Worm (Caenorhabditis elegans) whole organism, L1 larva: Measurements from ENCODE around the gene nep-12.

Experiments used
- C04F5.9 ChIP-seq: sonication (generic microtip); optimal IDR thresholded peaks from 2 replicates; lab custom pipeline; 2016; ENCODE audit warnings: missing genetic modification characterization, missing compliant biosample characterization
- C16A3.4 ChIP-seq: fragments of 150-350 bp; optimal IDR thresholded peaks from 2 replicates; lab custom pipeline; 2014; ENCODE audit warnings: missing biosample characterization, missing genetic modification characterization
- C34B4.2 ChIP-seq: sonication (generic microtip); optimal IDR thresholded peaks from 2 replicates; lab custom pipeline; 2017; ENCODE audit warnings: mild to moderate bottlenecking, missing genetic modification characterization, missing compliant biosample characterization
- F16B12.6 ChIP-seq: fragments of 150-350 bp; optimal IDR thresholded peaks from 2 replicates; lab custom pipeline; 2014; ENCODE audit warnings: missing biosample characterization, missing genetic modification characterization
- Y116A8C.19 ChIP-seq: sonication (generic microtip); optimal IDR thresholded peaks from 2 replicates; lab custom pipeline; 2016; ENCODE audit warnings: missing compliant biosample characterization, missing genetic modification characterization, borderline replicate concordance
- aha-1 ChIP-seq: fragments of 150-350 bp; optimal IDR thresholded peaks from 2 replicates; lab custom pipeline; 2014; ENCODE audit warnings: missing biosample characterization, missing genetic modification characterization
- blmp-1 ChIP-seq: fragments of 150-350 bp; optimal IDR thresholded peaks from 2 replicates; lab custom pipeline; 2014; ENCODE audit warnings: missing biosample characterization, missing genetic modification characterization
- ceh-63 ChIP-seq: fragments of 200-800 bp; sonication (Bioruptor generic); optimal IDR thresholded peaks from 2 replicates; lab custom pipeline; 2018; ENCODE audit warnings: mild to moderate bottlenecking, missing genetic modification characterization, missing compliant biosample characterization
- ceh-82 ChIP-seq, 3 experiments: fragments of 150-350 bp in 1 of 3; sonication (generic microtip) in 2 of 3; optimal IDR thresholded peaks; 2 replicates each; lab custom pipeline; 2014 to 2017; ENCODE audit warnings: missing biosample characterization in 3 of 3, missing genetic modification characterization in 3 of 3
- dpl-1 ChIP-seq, 3 experiments: fragments of 150-350 bp in 2 of 3; sonication (generic microtip) in 1 of 3; optimal IDR thresholded peaks; 2 replicates each; lab custom pipeline; 2014 to 2017; ENCODE audit warnings: missing biosample characterization in 3 of 3, missing genetic modification characterization in 3 of 3, missing genetic modification reagents in 3 of 3
- dsc-1 ChIP-seq: sonication (generic microtip); optimal IDR thresholded peaks from 2 replicates; lab custom pipeline; 2016; ENCODE audit warnings: mild to moderate bottlenecking, missing genetic modification characterization, missing compliant biosample characterization
- efl-1 ChIP-seq, 4 experiments: fragments of 150-350 bp; optimal IDR thresholded peaks in 3 of 4; peaks in 1 of 4; 1 replicate in 1 of 4; 2 replicates in 3 of 4; lab custom pipeline; 2014; ENCODE audit warnings: missing biosample characterization in 2 of 4, missing genetic modification characterization in 2 of 4, missing genetic modification reagents in 2 of 4
- efl-3 ChIP-seq: fragments of 200-800 bp; sonication (Bioruptor generic); optimal IDR thresholded peaks from 2 replicates; lab custom pipeline; 2018; ENCODE audit warnings: mild to moderate bottlenecking, missing genetic modification characterization, missing compliant biosample characterization
- elt-2 ChIP-seq: sonication (generic microtip); optimal IDR thresholded peaks from 2 replicates; lab custom pipeline; 2016; ENCODE audit warnings: missing genetic modification characterization, mild to moderate bottlenecking, inconsistent platforms, missing compliant biosample characterization, missing genetic modification reagents
- elt-3 ChIP-seq, 6 experiments: fragments of 150-350 bp in 1 of 6; sonication (generic microtip); optimal IDR thresholded peaks; 2 replicates each; lab custom pipeline; 2017 to 2018; ENCODE audit warnings: missing biosample characterization in 6 of 6, missing genetic modification characterization in 6 of 6, inconsistent platforms in 1 of 6
- ets-5 ChIP-seq: fragments of 200-800 bp; sonication (Bioruptor generic); IDR thresholded peaks from 2 replicates; pipeline ENCODE4 v1.3.6; 2022; ENCODE audit warnings: missing genetic modification characterization, missing compliant biosample characterization
- fkh-10 ChIP-seq: sonication (generic microtip); optimal IDR thresholded peaks from 2 replicates; lab custom pipeline; 2017; ENCODE audit warnings: missing biosample characterization, missing genetic modification reagents, missing genetic modification characterization
- fkh-4 ChIP-seq: sonication (generic microtip); optimal IDR thresholded peaks from 2 replicates; lab custom pipeline; 2016; ENCODE audit warnings: missing compliant biosample characterization, missing genetic modification characterization, borderline replicate concordance
- fkh-8 ChIP-seq: sonication (generic microtip); optimal IDR thresholded peaks from 2 replicates; lab custom pipeline; 2016; ENCODE audit warnings: mild to moderate bottlenecking, missing genetic modification characterization, missing compliant biosample characterization
- fos-1 ChIP-seq: fragments of 150-350 bp; optimal IDR thresholded peaks from 2 replicates; lab custom pipeline; 2014; ENCODE audit warnings: missing biosample characterization, missing genetic modification characterization
- hpl-2 ChIP-seq: fragments of 150-350 bp; optimal IDR thresholded peaks from 2 replicates; lab custom pipeline; 2014; ENCODE audit warnings: missing biosample characterization, missing genetic modification reagents, missing genetic modification characterization
- irx-1 ChIP-seq: sonication (generic microtip); optimal IDR thresholded peaks from 2 replicates; lab custom pipeline; 2016; ENCODE audit warnings: missing genetic modification characterization, missing compliant biosample characterization
- lin-13 ChIP-seq: fragments of 150-350 bp; optimal IDR thresholded peaks from 2 replicates; lab custom pipeline; 2014; ENCODE audit warnings: missing biosample characterization, missing genetic modification reagents, missing genetic modification characterization
- lin-15B ChIP-seq: fragments of 150-350 bp; sonication (generic microtip); optimal IDR thresholded peaks from 3 replicates; lab custom pipeline; 2014; ENCODE audit warnings: missing biosample characterization, missing genetic modification characterization
- lin-35 ChIP-seq, 2 experiments: fragments of 150-350 bp; optimal IDR thresholded peaks; 2 replicates each; lab custom pipeline; 2014; ENCODE audit warnings: missing biosample characterization in 2 of 2, missing genetic modification characterization in 2 of 2, missing genetic modification reagents in 2 of 2
- lin-39 ChIP-seq: fragments of 150-350 bp; optimal IDR thresholded peaks from 2 replicates; lab custom pipeline; 2014; ENCODE audit warnings: missing biosample characterization, missing genetic modification reagents, missing genetic modification characterization
- lir-3 ChIP-seq: sonication (generic microtip); optimal IDR thresholded peaks from 2 replicates; lab custom pipeline; 2016; ENCODE audit warnings: mild to moderate bottlenecking, missing genetic modification characterization, moderate library complexity, missing compliant biosample characterization; ENCODE audit not compliant: poor library complexity
- mef-2 ChIP-seq: fragments of 150-350 bp; optimal IDR thresholded peaks from 2 replicates; lab custom pipeline; 2014; ENCODE audit warnings: missing biosample characterization, missing genetic modification characterization
- mep-1 ChIP-seq: fragments of 150-350 bp; optimal IDR thresholded peaks from 2 replicates; lab custom pipeline; 2014; ENCODE audit warnings: missing biosample characterization, missing genetic modification characterization
- nhr-11 ChIP-seq: fragments of 150-350 bp; optimal IDR thresholded peaks from 2 replicates; lab custom pipeline; 2014; ENCODE audit warnings: missing biosample characterization, missing genetic modification characterization
- nhr-12 ChIP-seq: sonication (generic microtip); optimal IDR thresholded peaks from 2 replicates; lab custom pipeline; 2017; ENCODE audit warnings: missing biosample characterization, missing genetic modification characterization
- nhr-19 ChIP-seq: fragments of 200-800 bp; sonication (Bioruptor generic); conservative IDR thresholded peaks from 2 replicates; pipeline ENCODE4 v1.3.6; 2022; ENCODE audit warnings: missing genetic modification characterization, missing compliant biosample characterization
- nhr-20 ChIP-seq: sonication (generic microtip); optimal IDR thresholded peaks from 2 replicates; lab custom pipeline; 2016; ENCODE audit warnings: mild to moderate bottlenecking, missing genetic modification characterization, missing compliant biosample characterization
- nhr-237 ChIP-seq: fragments of 150-350 bp; optimal IDR thresholded peaks from 2 replicates; lab custom pipeline; 2014; ENCODE audit warnings: missing biosample characterization, missing genetic modification characterization
- nhr-47 ChIP-seq: sonication (generic microtip); optimal IDR thresholded peaks from 2 replicates; lab custom pipeline; 2016; ENCODE audit warnings: mild to moderate bottlenecking, missing genetic modification characterization, moderate library complexity, missing compliant biosample characterization
- nhr-90 ChIP-seq: sonication (generic microtip); optimal IDR thresholded peaks from 2 replicates; lab custom pipeline; 2016; ENCODE audit warnings: mild to moderate bottlenecking, missing genetic modification characterization, missing compliant biosample characterization; ENCODE audit not compliant: poor library complexity
- pag-3 ChIP-seq: sonication (generic microtip); optimal IDR thresholded peaks from 2 replicates; lab custom pipeline; 2017; ENCODE audit warnings: missing genetic modification characterization, mild to moderate bottlenecking, missing compliant biosample characterization, antibody characterized with exemption, borderline replicate concordance; ENCODE audit not compliant: insufficient read depth
- rnt-1 ChIP-seq: sonication (generic microtip); optimal IDR thresholded peaks from 2 replicates; lab custom pipeline; 2016; ENCODE audit warnings: mild to moderate bottlenecking, missing genetic modification characterization, moderate library complexity, missing compliant biosample characterization
- snpc-4 ChIP-seq: fragments of 150-350 bp; optimal IDR thresholded peaks from 2 replicates; lab custom pipeline; 2014; ENCODE audit warnings: missing biosample characterization, missing genetic modification characterization
- snu-23 ChIP-seq: sonication (generic microtip); optimal IDR thresholded peaks from 2 replicates; lab custom pipeline; 2016; ENCODE audit warnings: missing genetic modification characterization, missing compliant biosample characterization
- sox-4 ChIP-seq: sonication (generic microtip); optimal IDR thresholded peaks from 2 replicates; lab custom pipeline; 2016; ENCODE audit warnings: missing genetic modification characterization, missing compliant biosample characterization
- swsn-7 ChIP-seq: sonication (generic microtip); optimal IDR thresholded peaks from 2 replicates; lab custom pipeline; 2016; ENCODE audit warnings: missing genetic modification characterization, missing compliant biosample characterization
- tbx-2 ChIP-seq: sonication (generic microtip); optimal IDR thresholded peaks from 2 replicates; lab custom pipeline; 2016; ENCODE audit warnings: missing genetic modification characterization, missing compliant biosample characterization
- unc-130 ChIP-seq: fragments of 150-350 bp; optimal IDR thresholded peaks from 2 replicates; lab custom pipeline; 2017; ENCODE audit warnings: missing biosample characterization, missing genetic modification characterization, inconsistent platforms
- unc-86 ChIP-seq: sonication (generic microtip); optimal IDR thresholded peaks from 2 replicates; lab custom pipeline; 2016; ENCODE audit warnings: missing genetic modification characterization, missing compliant biosample characterization
- unc-98 ChIP-seq: fragments of 200-800 bp; sonication (Bioruptor generic); IDR thresholded peaks from 2 replicates; pipeline ENCODE4 v1.3.6; 2022; ENCODE audit warnings: missing genetic modification characterization, missing compliant biosample characterization
- xbp-1 ChIP-seq: sonication (generic microtip); optimal IDR thresholded peaks from 2 replicates; lab custom pipeline; 2016; ENCODE audit warnings: missing genetic modification characterization, missing compliant biosample characterization
- ztf-11 ChIP-seq, 2 experiments: sonication (generic microtip); optimal IDR thresholded peaks; 2 replicates each; lab custom pipeline; 2016 to 2017; ENCODE audit warnings: missing genetic modification characterization in 2 of 2, missing biosample characterization in 1 of 2, missing compliant biosample characterization in 1 of 2

nep-12 gene

DNA sequence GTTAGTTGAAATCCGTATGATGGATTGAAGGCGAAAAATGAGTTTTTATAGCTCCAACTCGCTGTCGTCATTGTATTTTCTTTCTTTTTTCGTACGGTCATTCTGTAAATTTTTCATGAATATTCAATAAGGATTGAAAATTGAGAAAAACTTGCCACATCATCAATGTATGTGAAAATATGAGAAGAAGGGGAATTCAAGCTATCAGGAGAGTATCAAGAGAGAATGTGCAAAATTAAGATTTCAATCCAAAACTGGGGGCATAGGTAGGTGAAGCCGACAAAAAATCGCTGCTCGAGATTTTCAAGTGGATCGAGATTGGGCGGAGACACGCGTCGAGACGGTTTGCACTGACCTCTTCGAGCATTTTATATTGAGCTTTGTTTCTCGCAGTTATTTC, at the start of gene nep-12:
Gene nep-12, minus strand, starts transcription at position 101 of the 400 bp plus-strand sequence.
- no peak for TF ChIP-seq fkh-10
- no peak for TF ChIP-seq sox-4
- no peak for TF ChIP-seq unc-86 (tag; lab: Kevin White, UChicago)
- TF ChIP-seq fkh-8, result no peak
- TF ChIP-seq efl-3 (GFP tag; lab: Kevin White, UChicago), result no peak
- no peak for TF ChIP-seq fos-1 (tag; lab: Kevin White, UChicago)
- no peak for TF ChIP-seq nhr-237
- no peak for TF ChIP-seq nhr-20 (tag; lab: Kevin White, UChicago)
- no peak for TF ChIP-seq snu-23 (GFP tag; lab: Kevin White, UChicago)
- no peak for TF ChIP-seq swsn-7 (tag; lab: Kevin White, UChicago)
- no peak for TF ChIP-seq hpl-2
- TF ChIP-seq nhr-11 (tag; lab: Kevin White, UChicago), result no peak
- no peak for TF ChIP-seq nhr-19 (GFP tag; lab: Robert Waterston, UW)
- TF ChIP-seq ceh-63 (GFP tag; lab: Kevin White, UChicago), result no peak
- TF ChIP-seq ets-5 (GFP tag; lab: Robert Waterston, UW), result no peak
- no peak for TF ChIP-seq C34B4.2 (tag; lab: Kevin White, UChicago)
- TF ChIP-seq nhr-12 (tag; lab: Kevin White, UChicago), result no peak

DNA sequence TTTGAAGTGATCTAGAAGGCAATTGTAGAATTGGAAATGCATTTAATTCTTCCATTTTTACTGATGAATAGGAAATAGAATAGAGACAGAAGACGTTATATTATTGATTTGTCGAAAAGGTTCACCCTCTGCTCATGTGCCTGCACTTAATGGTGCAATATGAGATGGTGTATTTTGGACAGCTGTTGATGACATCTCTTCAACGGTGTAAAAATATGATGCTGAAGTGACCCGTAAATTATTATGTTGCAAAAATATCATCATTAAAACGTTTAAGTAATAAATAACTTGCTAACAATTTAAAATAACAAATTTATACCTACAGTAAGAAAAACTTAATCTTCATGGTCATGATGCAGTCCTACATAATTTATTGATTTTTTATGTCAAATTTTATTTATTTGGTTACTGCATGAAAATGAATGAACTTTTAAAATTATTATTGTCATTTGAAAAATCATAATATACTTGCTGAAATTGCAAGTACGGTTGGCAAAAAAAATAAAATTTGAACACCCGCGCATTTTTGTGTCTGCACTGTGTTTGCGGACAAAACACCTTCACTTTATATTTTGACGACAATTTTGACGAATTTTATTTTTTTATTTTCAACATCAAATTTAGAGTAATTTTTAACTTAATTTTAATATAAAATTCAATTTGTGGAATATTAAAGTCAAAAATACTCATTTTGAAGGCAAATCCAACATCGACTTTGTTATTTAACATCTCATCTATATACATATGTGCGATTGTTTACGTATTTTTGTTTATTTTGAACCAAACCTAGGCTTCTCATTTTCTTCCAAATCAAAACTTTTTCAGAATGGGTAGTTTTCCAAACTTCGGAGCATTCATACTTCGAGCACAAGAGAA, 43.6 kb upstream of the nep-12 start, which contains the start of the genes fbxb-88 and tbck-1:
Gene fbxb-88, minus strand, starts transcription at position 151 of the 876 bp plus-strand sequence.
Gene tbck-1, plus strand, starts transcription at position 826 of the 876 bp plus-strand sequence.
- no peak for TF ChIP-seq sox-4
- TF ChIP-seq efl-1 (optimal IDR thresholded peaks at IDR 0.05; lab: Kevin White, UChicago), result peak; percentile 96 to 97
- peak; percentile 97 to 99 for TF ChIP-seq efl-1 (GFP tag; optimal IDR thresholded peaks at IDR 0.05 in 1 of 2; lab: Kevin White, UChicago)
- TF ChIP-seq C34B4.2 (tag; lab: Kevin White, UChicago), result no peak
- TF ChIP-seq nhr-237, result no peak
- TF ChIP-seq mep-1 (tag; lab: Kevin White, UChicago), result peak; percentile 67
- no peak for TF ChIP-seq unc-98 (GFP tag; lab: Robert Waterston, UW)
- TF ChIP-seq lin-35 (GFP tag; optimal IDR thresholded peaks at IDR 0.05; lab: Kevin White, UChicago), result peak; percentile 98
- peak; percentile 55 for TF ChIP-seq rnt-1 (tag; lab: Kevin White, UChicago)
- TF ChIP-seq lin-39 (tag; lab: Kevin White, UChicago), result peak; percentile 44
- TF ChIP-seq irx-1 (tag; lab: Kevin White, UChicago), result peak; percentile 37
- TF ChIP-seq ztf-11 (tag; optimal IDR thresholded peaks at IDR 0.05; lab: Kevin White, UChicago), result peak in 1 of 2 experiments; percentile 14
- peak; percentile 95 to 98 (median 97) for TF ChIP-seq dpl-1 (GFP tag; optimal IDR thresholded peaks at IDR 0.05; lab: Kevin White, UChicago)
- no peak for TF ChIP-seq mef-2 (tag; lab: Kevin White, UChicago)
- peak; percentile 21 for TF ChIP-seq unc-86 (tag; lab: Kevin White, UChicago)
- TF ChIP-seq nhr-90 (tag; lab: Kevin White, UChicago), result peak; percentile 46
- TF ChIP-seq nhr-20 (tag; lab: Kevin White, UChicago), result peak; percentile 58
- TF ChIP-seq pag-3 (tag; lab: Kevin White, UChicago), result peak; percentile 13
- peak; percentile 64 for TF ChIP-seq xbp-1
- peak; percentile 37 for TF ChIP-seq dsc-1 (tag; lab: Kevin White, UChicago)
- TF ChIP-seq blmp-1 (tag; lab: Kevin White, UChicago), result peak; percentile 51
- peak; percentile 68 for TF ChIP-seq nhr-47
- no peak for TF ChIP-seq lin-13 (GFP tag; lab: Kevin White, UChicago)
- TF ChIP-seq C16A3.4 (tag; lab: Kevin White, UChicago), result peak; percentile 57
- no peak for TF ChIP-seq Y116A8C.19
- TF ChIP-seq fkh-4 (tag; lab: Kevin White, UChicago), result no peak
- TF ChIP-seq elt-3 (tag; optimal IDR thresholded peaks at IDR 0.05; lab: Kevin White, UChicago), result peak in 1 of 6 experiments; percentile 34
- peak; percentile 27 for TF ChIP-seq lir-3 (tag; lab: Kevin White, UChicago)
- peak; percentile 94 for TF ChIP-seq F16B12.6 (tag; lab: Kevin White, UChicago)
- TF ChIP-seq ceh-82 (tag; optimal IDR thresholded peaks at IDR 0.05; lab: Kevin White, UChicago), result peak in 2 of 3 experiments; percentile 53 to 62
- peak; percentile 51 for TF ChIP-seq elt-2 (tag; lab: Kevin White, UChicago)
- TF ChIP-seq lin-15B, result peak; percentile 21
- TF ChIP-seq unc-130 (tag; lab: Kevin White, UChicago), result peak; percentile 30
- TF ChIP-seq aha-1 (tag; lab: Kevin White, UChicago), result no peak
- peak; percentile 59 for TF ChIP-seq swsn-7 (tag; lab: Kevin White, UChicago)
- TF ChIP-seq C04F5.9 (tag; lab: Kevin White, UChicago), result no peak
- peak; percentile 62 for TF ChIP-seq tbx-2
- TF ChIP-seq snpc-4 (tag; lab: Kevin White, UChicago), result peak; percentile 44
